Fruit fly (Drosophila melanogaster): ENCODE data around the gene Cog8.

The Cog8 gene

dm6 chr2L:11521185-11521584, 22.4 kb upstream of the Cog8 start, which contains the start of gene CG14930:
Gene CG14930, minus strand, starts transcription at chr2L:11521285.
- TF ChIP-seq Mnt (GFP tag; optimal IDR thresholded peaks at IDR 0.05), result no peak
- TF ChIP-seq bab1 (GFP tag; optimal IDR thresholded peaks at IDR 0.05), result no peak
- TF ChIP-seq kay (GFP tag; ENCODE audit: borderline replicate concordance), result no peak
- TF ChIP-seq CG7101 (tag; optimal IDR thresholded peaks at IDR 0.05), result no peak

DNA sequence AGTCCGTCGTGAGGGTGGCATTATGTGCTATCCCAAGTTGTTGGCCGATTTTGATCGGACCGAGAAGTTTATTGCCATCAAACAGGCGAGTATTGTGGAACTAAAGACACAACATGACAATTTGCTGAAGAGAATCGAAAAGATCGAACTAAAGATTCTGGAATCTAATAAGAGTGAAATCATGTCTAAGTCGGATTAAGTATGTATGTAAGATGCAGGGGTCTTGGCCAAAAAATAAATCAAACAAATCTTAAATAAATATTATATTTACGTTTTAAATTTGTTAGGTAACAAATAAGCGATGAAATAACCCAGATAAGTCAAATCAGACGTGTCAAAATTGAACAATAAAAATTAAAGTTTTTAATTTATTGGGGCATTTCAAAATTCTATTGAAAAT, 20.8 kb upstream of the Cog8 start, which contains the start of gene CG14929:
CG14929 (plus strand) TSS at position 301 of the 400 bp plus-strand sequence.
- no peak for TF ChIP-seq CG11617 (GFP tag; optimal IDR thresholded peaks at IDR 0.05)
- TF ChIP-seq toe (GFP tag; optimal IDR thresholded peaks at IDR 0.05), result no peak
- TF ChIP-seq CG5204 (GFP tag; optimal IDR thresholded peaks at IDR 0.05), result no peak
- no peak for TF ChIP-seq pad (GFP tag; optimal IDR thresholded peaks at IDR 0.05)
- no peak for TF ChIP-seq bab1 (GFP tag; optimal IDR thresholded peaks at IDR 0.05)
- no peak for TF ChIP-seq CG12768 (GFP tag; optimal IDR thresholded peaks at IDR 0.05)
- no peak for TF ChIP-seq ovo (GFP tag; optimal IDR thresholded peaks at IDR 0.05)
- no peak for TF ChIP-seq CG7101 (tag; optimal IDR thresholded peaks at IDR 0.05)
- TF ChIP-seq Hr96 (GFP tag; optimal IDR thresholded peaks at IDR 0.05), result no peak
- no peak for TF ChIP-seq kay (GFP tag; ENCODE audit: borderline replicate concordance)
- no peak for TF ChIP-seq CG1620 (GFP tag; optimal IDR thresholded peaks at IDR 0.05)
- no peak for TF ChIP-seq tj (GFP tag; optimal IDR thresholded peaks at IDR 0.05)
- no peak for TF ChIP-seq cic (GFP tag; optimal IDR thresholded peaks at IDR 0.05)

DNA sequence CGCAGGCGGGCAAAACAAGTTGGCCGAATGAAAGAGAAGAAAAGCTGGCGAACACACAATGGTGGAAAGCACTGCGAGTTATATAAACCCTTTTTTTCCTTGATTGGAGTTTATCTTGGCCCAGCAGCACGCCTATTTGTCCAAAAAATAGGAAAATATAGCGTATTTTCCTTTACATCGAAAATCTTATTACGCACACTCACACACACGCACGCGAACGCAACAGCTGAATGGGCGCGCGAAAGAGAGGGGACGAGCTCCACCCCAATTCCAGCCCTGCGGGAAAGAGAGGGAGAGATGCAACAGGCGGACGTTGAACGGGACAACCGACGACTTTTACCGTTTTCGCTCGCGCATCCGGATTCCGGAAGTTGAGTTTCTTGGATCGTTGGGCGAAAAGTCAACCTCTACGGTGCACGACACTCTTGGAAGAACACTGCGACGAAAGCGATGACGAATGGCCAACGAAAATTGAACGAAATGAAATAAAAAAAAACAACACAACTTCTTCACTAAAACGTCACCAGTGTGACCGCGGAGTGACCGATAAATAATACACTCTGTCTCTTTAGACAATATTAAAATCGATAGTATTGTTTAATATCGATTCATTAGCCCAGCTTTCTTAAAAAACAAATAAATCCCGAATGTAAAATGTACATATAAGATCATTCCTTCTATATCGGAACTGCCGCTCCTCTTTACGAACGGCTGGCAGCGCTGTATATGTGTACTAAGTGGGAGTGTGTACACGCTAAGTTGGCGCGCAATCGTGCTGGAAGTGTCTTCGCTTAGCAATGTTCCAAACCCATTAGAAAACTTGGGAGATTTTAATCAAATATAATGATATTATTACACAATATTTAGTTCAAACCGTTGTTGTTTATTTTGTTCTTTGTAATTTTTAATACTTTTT, 18.0 kb upstream of the Cog8 start, which contains the start of the genes Dlg5 and CG4970:
Dlg5 (minus strand) TSS at position 556 of the 916 bp plus-strand sequence.
CG4970 (plus strand) TSS at position 866 of the 916 bp plus-strand sequence.
- TF ChIP-seq CG11617 (GFP tag; optimal IDR thresholded peaks at IDR 0.05), result no peak
- TF ChIP-seq CG14711 (tag; optimal IDR thresholded peaks at IDR 0.05), result no peak
- peak; percentile 2 for TF ChIP-seq tj (GFP tag; optimal IDR thresholded peaks at IDR 0.05)
- TF ChIP-seq toe (GFP tag; optimal IDR thresholded peaks at IDR 0.05), result no peak
- peak; percentile 0 for TF ChIP-seq Hr96 (GFP tag; optimal IDR thresholded peaks at IDR 0.05)
- TF ChIP-seq CG1620 (GFP tag; optimal IDR thresholded peaks at IDR 0.05), result no peak
- TF ChIP-seq ovo (GFP tag; optimal IDR thresholded peaks at IDR 0.05), result peak; percentile 75
- peak; percentile 9 for TF ChIP-seq bab1 (GFP tag; optimal IDR thresholded peaks at IDR 0.05)
- TF ChIP-seq CG7101 (tag; optimal IDR thresholded peaks at IDR 0.05), result no peak
- TF ChIP-seq cnc (optimal IDR thresholded peaks at IDR 0.05), result no peak
- TF ChIP-seq CG7045 (GFP tag; optimal IDR thresholded peaks at IDR 0.05), result peak; percentile 7
- peak; percentile 92 for TF ChIP-seq cic (GFP tag; optimal IDR thresholded peaks at IDR 0.05)
- TF ChIP-seq Mnt (GFP tag; optimal IDR thresholded peaks at IDR 0.05), result peak; percentile 17
- TF ChIP-seq CG33017 (tag; optimal IDR thresholded peaks at IDR 0.05), result no peak
- no peak for TF ChIP-seq Clk (GFP tag; optimal IDR thresholded peaks at IDR 0.05)
- TF ChIP-seq pad (GFP tag; optimal IDR thresholded peaks at IDR 0.05), result peak; percentile 52
- peak; percentile 45 for TF ChIP-seq CG12768 (GFP tag; optimal IDR thresholded peaks at IDR 0.05)
- no peak for TF ChIP-seq Crg-1 (GFP tag; optimal IDR thresholded peaks at IDR 0.05)
- no peak for TF ChIP-seq CG5204 (GFP tag; optimal IDR thresholded peaks at IDR 0.05)

DNA sequence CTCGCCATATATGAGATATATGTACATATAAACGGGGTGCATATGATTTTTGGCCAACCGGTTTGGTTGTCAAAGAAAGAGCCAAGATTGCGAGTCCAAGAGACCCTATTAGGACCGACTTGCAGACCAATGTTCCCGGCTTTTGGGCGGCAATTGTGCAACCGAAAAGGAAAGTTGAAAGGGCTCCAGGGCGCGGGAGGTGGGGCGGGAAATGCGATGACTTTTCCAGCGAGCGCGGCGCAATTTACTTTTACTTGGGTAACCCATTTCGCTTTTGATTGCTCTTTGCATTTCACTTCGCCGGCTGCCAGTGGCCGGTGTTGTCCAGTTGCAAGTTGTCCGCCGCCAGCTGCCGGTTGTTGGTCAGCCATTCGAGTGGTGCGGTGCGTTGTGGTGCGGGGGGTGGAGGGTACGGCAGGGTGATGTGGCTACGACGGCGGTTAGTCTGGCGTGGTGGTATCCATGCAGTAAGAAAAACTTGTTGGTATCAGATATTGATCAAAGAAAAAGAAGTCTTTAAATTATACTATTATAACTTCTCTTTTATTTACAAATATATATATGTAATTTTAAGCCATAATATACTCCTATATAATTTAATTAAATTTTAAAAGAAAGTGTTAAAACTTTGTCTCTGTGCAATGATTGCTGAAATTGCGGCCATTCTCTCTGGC, 6.3 kb upstream of the Cog8 start:
- TF ChIP-seq Mnt (GFP tag; optimal IDR thresholded peaks at IDR 0.05), result no peak
- no peak for TF ChIP-seq CG12768 (GFP tag; optimal IDR thresholded peaks at IDR 0.05)
- TF ChIP-seq bab1 (GFP tag; optimal IDR thresholded peaks at IDR 0.05), result no peak
- TF ChIP-seq kay (GFP tag; ENCODE audit: borderline replicate concordance), result no peak
- no peak for TF ChIP-seq Crg-1 (GFP tag; optimal IDR thresholded peaks at IDR 0.05)
- no peak for TF ChIP-seq Clk (GFP tag; optimal IDR thresholded peaks at IDR 0.05)
- no peak for TF ChIP-seq CG33017 (tag; optimal IDR thresholded peaks at IDR 0.05)
- no peak for TF ChIP-seq ovo (GFP tag; optimal IDR thresholded peaks at IDR 0.05)
- TF ChIP-seq CG5204 (GFP tag; optimal IDR thresholded peaks at IDR 0.05), result no peak
- no peak for TF ChIP-seq CG14711 (tag; optimal IDR thresholded peaks at IDR 0.05)
- TF ChIP-seq cic (GFP tag; optimal IDR thresholded peaks at IDR 0.05), result no peak
- no peak for TF ChIP-seq cnc (optimal IDR thresholded peaks at IDR 0.05)
- no peak for TF ChIP-seq pad (GFP tag; optimal IDR thresholded peaks at IDR 0.05)
- no peak for TF ChIP-seq CG11617 (GFP tag; optimal IDR thresholded peaks at IDR 0.05)

DNA sequence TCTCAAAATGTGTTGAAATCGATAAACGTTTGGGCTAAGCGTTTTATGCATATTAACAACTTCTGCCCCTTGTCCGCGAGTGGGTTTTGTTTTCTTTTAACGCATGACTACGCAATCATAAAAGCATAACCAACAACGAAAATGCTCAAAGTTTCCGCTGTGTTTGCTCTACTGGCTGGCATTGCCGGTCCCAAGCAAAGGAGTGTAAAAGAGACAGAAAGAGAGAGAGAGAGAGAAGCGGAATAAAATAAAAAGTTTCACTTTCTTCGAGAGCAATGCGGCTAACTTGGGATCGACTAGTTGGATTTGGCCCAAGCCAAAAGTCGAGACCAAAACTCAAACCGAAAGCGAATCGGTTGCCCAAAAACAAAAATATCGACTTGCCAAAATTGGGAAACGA, 4.0 kb upstream of the Cog8 start:
- TF ChIP-seq ovo (GFP tag; optimal IDR thresholded peaks at IDR 0.05) (no peak), CG11617 (GFP tag; optimal IDR thresholded peaks at IDR 0.05) (no peak), kay (GFP tag; ENCODE audit: borderline replicate concordance) (no peak), cic (GFP tag; optimal IDR thresholded peaks at IDR 0.05) (no peak), CG14711 (tag; optimal IDR thresholded peaks at IDR 0.05) (no peak), bab1 (GFP tag; optimal IDR thresholded peaks at IDR 0.05) (no peak), Mnt (GFP tag; optimal IDR thresholded peaks at IDR 0.05) (no peak), CG12768 (GFP tag; optimal IDR thresholded peaks at IDR 0.05) (no peak), pad (GFP tag; optimal IDR thresholded peaks at IDR 0.05) (no peak), CG7045 (GFP tag; optimal IDR thresholded peaks at IDR 0.05) (no peak), toe (GFP tag; optimal IDR thresholded peaks at IDR 0.05) (no peak), CG7101 (tag; optimal IDR thresholded peaks at IDR 0.05) (no peak), tj (GFP tag; optimal IDR thresholded peaks at IDR 0.05) (no peak), cnc (optimal IDR thresholded peaks at IDR 0.05) (no peak), CG5204 (GFP tag; optimal IDR thresholded peaks at IDR 0.05) (no peak), Hr96 (GFP tag; optimal IDR thresholded peaks at IDR 0.05) (no peak), CG33017 (tag; optimal IDR thresholded peaks at IDR 0.05) (no peak), Crg-1 (GFP tag; optimal IDR thresholded peaks at IDR 0.05) (no peak), CG1620 (GFP tag; optimal IDR thresholded peaks at IDR 0.05) (no peak)
